Worm (Caenorhabditis elegans): Measurements from ENCODE around the gene cutl-16.

The cutl-16 gene

ce11 chrII:6491187-6491586, 50.0 kb downstream of the cutl-16 start:
- TF ChIP-seq dpl-1 (GFP tag; optimal IDR thresholded peaks at IDR 0.05) (no peak), nhr-19 (GFP tag; conservative IDR thresholded peaks at IDR 0.05) (no peak), nhr-11 (tag; optimal IDR thresholded peaks at IDR 0.05) (no peak), sox-4 (tag; optimal IDR thresholded peaks at IDR 0.05) (no peak), lir-3 (tag; optimal IDR thresholded peaks at IDR 0.05; ENCODE audit: poor library complexity) (no peak), rnt-1 (tag; optimal IDR thresholded peaks at IDR 0.05) (no peak), F16B12.6 (tag; optimal IDR thresholded peaks at IDR 0.05) (no peak), pag-3 (tag; optimal IDR thresholded peaks at IDR 0.05; ENCODE audit: borderline replicate concordance, insufficient read depth) (no peak), nhr-28 (tag; optimal IDR thresholded peaks at IDR 0.05) (no peak)

- TF ChIP-seq fkh-10 (GFP tag; optimal IDR thresholded peaks at IDR 0.05): peak; percentile 50
- peak in 1 of 2 experiments; percentile 56 for TF ChIP-seq lin-35 (GFP tag; optimal IDR thresholded peaks at IDR 0.05)
- TF ChIP-seq tbx-2 (tag; optimal IDR thresholded peaks at IDR 0.05): peak; percentile 18
- TF ChIP-seq unc-86 (tag; optimal IDR thresholded peaks at IDR 0.05): peak; percentile 53
- 0 out of 2 replicates have a peak, but pooled peaks have one; percentile 25 for TF ChIP-seq mab-9 (GFP tag; IDR thresholded peaks at IDR 0.05)
- no peak for TF ChIP-seq zip-4 (GFP tag; optimal IDR thresholded peaks at IDR 0.05)
- TF ChIP-seq nhr-77 (tag; optimal IDR thresholded peaks at IDR 0.05): peak; percentile 54
- TF ChIP-seq grh-1 (GFP tag; IDR thresholded peaks at IDR 0.05): 0 out of 2 replicates have a peak, but pooled peaks have one; percentile 22
- 0 out of 2 replicates have a peak, but pooled peaks have one; percentile 16 for TF ChIP-seq nhr-19 (GFP tag; conservative IDR thresholded peaks at IDR 0.05)
- TF ChIP-seq nhr-85 (tag): no peak
- TF ChIP-seq nhr-11 (tag; optimal IDR thresholded peaks at IDR 0.05): no peak
- TF ChIP-seq snu-23 (GFP tag; optimal IDR thresholded peaks at IDR 0.05): peak; percentile 32
- peak; percentile 88 for TF ChIP-seq lin-14 (GFP tag; optimal IDR thresholded peaks at IDR 0.05)
- no peak for TF ChIP-seq C34B4.2 (tag; optimal IDR thresholded peaks at IDR 0.05)
- TF ChIP-seq nhr-237 (tag; optimal IDR thresholded peaks at IDR 0.05): no peak
- peak in 2 of 3 experiments; percentile 56 to 81 for TF ChIP-seq ceh-82 (tag; optimal IDR thresholded peaks at IDR 0.05)
- TF ChIP-seq snpc-4 (tag; optimal IDR thresholded peaks at IDR 0.05): peak; percentile 80
- no peak for TF ChIP-seq hpl-2 (GFP tag; optimal IDR thresholded peaks at IDR 0.05)
- TF ChIP-seq egl-27 (tag; optimal IDR thresholded peaks at IDR 0.05): no peak
- no peak for TF ChIP-seq ceh-63 (GFP tag; optimal IDR thresholded peaks at IDR 0.05)
- peak; percentile 46 to 71 for TF ChIP-seq lsy-2 (tag; optimal IDR thresholded peaks at IDR 0.05)
- peak; percentile 55 for TF ChIP-seq nhr-71 (tag; optimal IDR thresholded peaks at IDR 0.05)
- TF ChIP-seq fos-1 (tag; optimal IDR thresholded peaks at IDR 0.05): no peak
- peak; percentile 56 for TF ChIP-seq nhr-47 (tag; optimal IDR thresholded peaks at IDR 0.05)
- TF ChIP-seq vab-15 (tag; optimal IDR thresholded peaks at IDR 0.05): no peak
- peak; percentile 33 for TF ChIP-seq lin-13 (GFP tag; optimal IDR thresholded peaks at IDR 0.05)
- peak; percentile 38 to 55 for TF ChIP-seq efl-1 (optimal IDR thresholded peaks at IDR 0.05)
- peak in 1 of 2 experiments; percentile 32 for TF ChIP-seq efl-1 (GFP tag; optimal IDR thresholded peaks at IDR 0.05 in 1 of 2)
- TF ChIP-seq nhr-90 (tag; optimal IDR thresholded peaks at IDR 0.05; ENCODE audit: poor library complexity): no peak
- TF ChIP-seq swsn-7 (tag; optimal IDR thresholded peaks at IDR 0.05): peak; percentile 49
- peak; percentile 58 for TF ChIP-seq rnt-1 (tag; optimal IDR thresholded peaks at IDR 0.05)
- TF ChIP-seq dsc-1 (tag; optimal IDR thresholded peaks at IDR 0.05): peak; percentile 18
- TF ChIP-seq xbp-1 (tag; optimal IDR thresholded peaks at IDR 0.05): peak; percentile 6
- no peak for TF ChIP-seq alr-1 (tag; optimal IDR thresholded peaks at IDR 0.05; ENCODE audit: borderline replicate concordance)
- peak; percentile 59 for TF ChIP-seq ama-1 (optimal IDR thresholded peaks at IDR 0.05)
- peak in 2 of 3 experiments; percentile 4 to 50 for TF ChIP-seq dpl-1 (GFP tag; optimal IDR thresholded peaks at IDR 0.05)
- TF ChIP-seq ztf-4 (tag; optimal IDR thresholded peaks at IDR 0.05): peak; percentile 23
- TF ChIP-seq mef-2 (tag; optimal IDR thresholded peaks at IDR 0.05): no peak
- no peak for TF ChIP-seq nhr-28 (tag; optimal IDR thresholded peaks at IDR 0.05)
- TF ChIP-seq fkh-4 (tag; optimal IDR thresholded peaks at IDR 0.05; ENCODE audit: borderline replicate concordance): no peak
- no peak for TF ChIP-seq C04F5.9 (tag; optimal IDR thresholded peaks at IDR 0.05)
- no peak for TF ChIP-seq blmp-1 (tag; optimal IDR thresholded peaks at IDR 0.05)
- no peak for TF ChIP-seq nhr-12 (tag; optimal IDR thresholded peaks at IDR 0.05)
- no peak for TF ChIP-seq sup-37 (GFP tag; optimal IDR thresholded peaks at IDR 0.05)
- TF ChIP-seq fkh-8 (tag; optimal IDR thresholded peaks at IDR 0.05): peak; percentile 87
Observed at ce11 chrII:6491817-6492452, 50.7 kb downstream of the cutl-16 start, which contains the start of the genes T28D9.11 and T28D9.1. TSS of gene T28D9.11 (minus strand) at chrII:6491993. TSS of gene T28D9.1 (plus strand) at chrII:6492402.
